Worm (Caenorhabditis elegans) whole organism, mixed stage, embryonic: Measurements from ENCODE around the gene nlp-57.

Source experiments
- M03D4.4 ChIP-seq: sonication (generic microtip); optimal IDR thresholded peaks from 2 replicates; lab custom pipeline; 2017; ENCODE audit warnings: mild to moderate bottlenecking, missing genetic modification characterization, missing compliant biosample characterization
- bed-3 ChIP-seq: fragments of 200-800 bp; sonication (Bioruptor generic); optimal IDR thresholded peaks from 3 replicates; lab custom pipeline; 2018; ENCODE audit warnings: mild to moderate bottlenecking, missing genetic modification characterization, moderate library complexity, missing compliant biosample characterization
- blmp-1 ChIP-seq: fragments of 150-350 bp; optimal IDR thresholded peaks from 2 replicates; lab custom pipeline; 2014; ENCODE audit warnings: missing biosample characterization, missing genetic modification characterization
- ceh-39 ChIP-seq: fragments of 150-350 bp; optimal IDR thresholded peaks from 2 replicates; lab custom pipeline; 2014; ENCODE audit warnings: missing biosample characterization, missing genetic modification characterization
- ceh-43 ChIP-seq: fragments of 200-800 bp; sonication (Bioruptor generic); optimal IDR thresholded peaks from 2 replicates; lab custom pipeline; 2018; ENCODE audit warnings: mild to moderate bottlenecking, missing genetic modification characterization, moderate library complexity, missing compliant biosample characterization
- ceh-83 ChIP-seq: fragments of 200-800 bp; sonication (Bioruptor generic); optimal IDR thresholded peaks from 2 replicates; lab custom pipeline; 2018; ENCODE audit warnings: mild to moderate bottlenecking, missing genetic modification characterization, missing compliant biosample characterization
- ces-1 ChIP-seq: fragments of 150-350 bp; optimal IDR thresholded peaks from 2 replicates; lab custom pipeline; 2014; ENCODE audit warnings: missing biosample characterization, missing genetic modification reagents, missing genetic modification characterization
- cnd-1 ChIP-seq: fragments of 200-800 bp; sonication (Bioruptor generic); optimal IDR thresholded peaks from 2 replicates; lab custom pipeline; 2018; ENCODE audit warnings: mild to moderate bottlenecking, missing genetic modification characterization, missing compliant biosample characterization
- drap-1 ChIP-seq: fragments of 200-800 bp; sonication (Bioruptor generic); optimal IDR thresholded peaks from 3 replicates; lab custom pipeline; 2018; ENCODE audit warnings: mild to moderate bottlenecking, missing genetic modification characterization, missing compliant biosample characterization
- elt-1 ChIP-seq: sonication (generic microtip); optimal IDR thresholded peaks from 2 replicates; lab custom pipeline; 2017; ENCODE audit warnings: missing genetic modification characterization, mild to moderate bottlenecking, missing compliant biosample characterization, antibody characterized with exemption, moderate library complexity, borderline replicate concordance; ENCODE audit not compliant: insufficient read depth
- elt-3 ChIP-seq: fragments of 150-350 bp; optimal IDR thresholded peaks from 2 replicates; lab custom pipeline; 2014; ENCODE audit warnings: missing biosample characterization, missing genetic modification characterization
- flh-1 ChIP-seq: fragments of 200-800 bp; sonication (Bioruptor generic); optimal IDR thresholded peaks from 2 replicates; lab custom pipeline; 2018; ENCODE audit warnings: mild to moderate bottlenecking, missing genetic modification characterization, moderate library complexity, missing compliant biosample characterization
- ham-2 ChIP-seq: fragments of 200-800 bp; sonication (Bioruptor generic); optimal IDR thresholded peaks from 2 replicates; lab custom pipeline; 2018; ENCODE audit warnings: mild to moderate bottlenecking, missing genetic modification characterization, missing compliant biosample characterization
- hlh-1 ChIP-seq: fragments of 150-350 bp; optimal IDR thresholded peaks from 2 replicates; lab custom pipeline; 2014; ENCODE audit warnings: missing biosample characterization, missing genetic modification reagents, missing genetic modification characterization
- lin-13 ChIP-seq: fragments of 150-350 bp; optimal IDR thresholded peaks from 2 replicates; lab custom pipeline; 2014; ENCODE audit warnings: missing biosample characterization, missing genetic modification characterization
- lin-32 ChIP-seq: fragments of 200-800 bp; sonication (Bioruptor generic); optimal IDR thresholded peaks from 2 replicates; lab custom pipeline; 2018; ENCODE audit warnings: mild to moderate bottlenecking, missing genetic modification characterization, missing compliant biosample characterization
- lsy-2 ChIP-seq: fragments of 150-350 bp; optimal IDR thresholded peaks from 2 replicates; lab custom pipeline; 2014; ENCODE audit warnings: missing biosample characterization, missing genetic modification characterization
- mab-5 ChIP-seq: fragments of 150-350 bp; optimal IDR thresholded peaks from 2 replicates; lab custom pipeline; 2014; ENCODE audit warnings: missing biosample characterization, missing genetic modification characterization
- mep-1 ChIP-seq: fragments of 150-350 bp; optimal IDR thresholded peaks from 2 replicates; lab custom pipeline; 2017; ENCODE audit warnings: missing biosample characterization, missing genetic modification reagents, missing genetic modification characterization, inconsistent platforms
- mls-2 ChIP-seq: sonication (generic microtip); optimal IDR thresholded peaks from 2 replicates; lab custom pipeline; 2016; ENCODE audit warnings: mild to moderate bottlenecking, missing genetic modification characterization, moderate library complexity, missing compliant biosample characterization
- nhr-12 ChIP-seq: fragments of 150-350 bp; optimal IDR thresholded peaks from 2 replicates; lab custom pipeline; 2014; ENCODE audit warnings: missing biosample characterization, missing genetic modification characterization
- nhr-2 ChIP-seq: fragments of 150-350 bp; optimal IDR thresholded peaks from 2 replicates; lab custom pipeline; 2014; ENCODE audit warnings: missing biosample characterization, missing genetic modification characterization
- nhr-237 ChIP-seq: fragments of 150-350 bp; optimal IDR thresholded peaks from 2 replicates; lab custom pipeline; 2014; ENCODE audit warnings: missing biosample characterization, missing genetic modification characterization
- nhr-28 ChIP-seq: fragments of 150-350 bp; optimal IDR thresholded peaks from 2 replicates; lab custom pipeline; 2014; ENCODE audit warnings: missing biosample characterization, missing genetic modification characterization
- nhr-76 ChIP-seq: sonication (generic microtip); optimal IDR thresholded peaks from 2 replicates; lab custom pipeline; 2017; ENCODE audit warnings: missing biosample characterization, missing genetic modification characterization
- pha-4 ChIP-seq: fragments of 150-350 bp; optimal IDR thresholded peaks from 2 replicates; lab custom pipeline; 2018; ENCODE audit warnings: missing biosample characterization, missing genetic modification reagents, missing genetic modification characterization
- sem-2 ChIP-seq: fragments of 200-800 bp; sonication (Bioruptor generic); optimal IDR thresholded peaks from 2 replicates; lab custom pipeline; 2018; ENCODE audit warnings: mild to moderate bottlenecking, missing genetic modification characterization, missing compliant biosample characterization
- snpc-4 ChIP-seq: fragments of 150-350 bp; optimal IDR thresholded peaks from 2 replicates; lab custom pipeline; 2014; ENCODE audit warnings: missing biosample characterization, missing genetic modification characterization
- sptf-1 ChIP-seq: sonication (generic microtip); optimal IDR thresholded peaks from 2 replicates; lab custom pipeline; 2017; ENCODE audit warnings: mild to moderate bottlenecking, missing genetic modification characterization, moderate library complexity, missing compliant biosample characterization
- tbx-8 ChIP-seq: fragments of 200-800 bp; sonication (Bioruptor generic); optimal IDR thresholded peaks from 2 replicates; lab custom pipeline; 2018; ENCODE audit warnings: mild to moderate bottlenecking, missing genetic modification characterization, moderate library complexity, missing compliant biosample characterization
- unc-120 ChIP-seq: sonication (generic microtip); optimal IDR thresholded peaks from 2 replicates; lab custom pipeline; 2017; ENCODE audit warnings: missing genetic modification characterization, missing compliant biosample characterization; ENCODE audit not compliant: poor library complexity, severe bottlenecking
- unc-39 ChIP-seq: fragments of 150-350 bp; optimal IDR thresholded peaks from 2 replicates; lab custom pipeline; 2014; ENCODE audit warnings: missing biosample characterization, missing genetic modification characterization
- unc-62 ChIP-seq: fragments of 150-350 bp; optimal IDR thresholded peaks from 2 replicates; lab custom pipeline; 2014; ENCODE audit warnings: missing biosample characterization, missing genetic modification reagents, missing genetic modification characterization
- ztf-11 ChIP-seq: fragments of 150-350 bp; optimal IDR thresholded peaks from 2 replicates; lab custom pipeline; 2014; ENCODE audit warnings: missing biosample characterization, missing genetic modification characterization

nlp-57 gene

DNA sequence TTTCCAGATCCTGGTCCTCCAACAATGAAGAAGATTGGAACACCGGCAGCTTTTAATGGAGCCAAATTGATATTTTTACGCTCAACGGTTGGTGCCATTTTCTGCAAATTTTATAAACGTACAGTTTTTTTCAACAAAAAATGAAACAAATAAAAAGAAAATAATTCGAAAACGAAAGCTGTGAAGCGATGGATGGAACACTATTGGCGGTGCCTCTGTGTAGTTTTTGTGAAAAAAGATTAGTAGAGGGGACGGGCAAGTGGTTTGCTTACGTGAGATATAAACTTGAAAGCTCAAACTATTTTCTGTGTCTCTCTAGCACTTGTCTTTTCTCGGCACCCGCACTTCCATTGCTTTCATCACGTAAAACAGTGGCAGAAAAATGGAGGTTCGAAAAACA lies 29.2 kb upstream of the nlp-57 start, which contains the start of gene F38B2.4:
Gene F38B2.4, minus strand, starts transcription at position 101 of the 400 bp plus-strand sequence.
- TF ChIP-seq elt-3 (tag; lab: Kevin White, UChicago) (no peak), sptf-1 (tag; lab: Kevin White, UChicago) (no peak), snpc-4 (tag; lab: Kevin White, UChicago) (no peak), nhr-237 (no peak), lin-13 (tag; lab: Kevin White, UChicago) (no peak), ceh-83 (GFP tag; lab: Kevin White, UChicago) (no peak), hlh-1 (tag; lab: Kevin White, UChicago) (no peak)

DNA sequence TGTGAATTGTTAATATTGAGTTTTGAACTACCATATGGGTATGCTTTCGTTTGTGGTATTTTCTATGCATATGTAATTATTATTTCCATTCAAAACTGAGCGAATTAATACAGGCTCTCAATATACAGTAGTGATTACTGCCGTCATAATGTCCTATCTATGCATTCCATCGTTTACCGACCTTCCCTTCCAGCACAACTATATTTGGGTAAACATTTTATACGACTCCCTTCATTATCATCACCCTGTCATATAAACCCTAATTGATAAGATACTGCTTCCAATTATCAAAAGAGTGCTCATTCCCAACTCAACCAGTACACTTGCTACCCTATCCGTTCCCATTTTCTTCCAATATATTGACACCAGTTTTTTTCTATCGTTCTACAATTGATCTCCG lies 26.9 kb upstream of the nlp-57 start:
- TF ChIP-seq ztf-11 (tag; lab: Kevin White, UChicago) (no peak), snpc-4 (tag; lab: Kevin White, UChicago) (no peak), nhr-76 (tag; lab: Kevin White, UChicago) (no peak), drap-1 (no peak), ceh-43 (no peak), cnd-1 (no peak), ceh-39 (tag; lab: Kevin White, UChicago) (no peak), lin-32 (GFP tag; lab: Kevin White, UChicago) (no peak), unc-62 (no peak), nhr-12 (tag; lab: Kevin White, UChicago) (no peak), M03D4.4 (tag; lab: Kevin White, UChicago) (no peak), elt-1 (tag; lab: Kevin White, UChicago) (no peak), ham-2 (GFP tag; lab: Kevin White, UChicago) (no peak), tbx-8 (GFP tag; lab: Kevin White, UChicago) (no peak), lin-13 (tag; lab: Kevin White, UChicago) (no peak), ces-1 (no peak), mep-1 (tag; lab: Kevin White, UChicago) (no peak), sem-2 (GFP tag; lab: Kevin White, UChicago) (no peak), hlh-1 (tag; lab: Kevin White, UChicago) (no peak), lsy-2 (tag; lab: Kevin White, UChicago) (no peak)
- TF ChIP-seq, all 35 proteins: peak for 0

DNA sequence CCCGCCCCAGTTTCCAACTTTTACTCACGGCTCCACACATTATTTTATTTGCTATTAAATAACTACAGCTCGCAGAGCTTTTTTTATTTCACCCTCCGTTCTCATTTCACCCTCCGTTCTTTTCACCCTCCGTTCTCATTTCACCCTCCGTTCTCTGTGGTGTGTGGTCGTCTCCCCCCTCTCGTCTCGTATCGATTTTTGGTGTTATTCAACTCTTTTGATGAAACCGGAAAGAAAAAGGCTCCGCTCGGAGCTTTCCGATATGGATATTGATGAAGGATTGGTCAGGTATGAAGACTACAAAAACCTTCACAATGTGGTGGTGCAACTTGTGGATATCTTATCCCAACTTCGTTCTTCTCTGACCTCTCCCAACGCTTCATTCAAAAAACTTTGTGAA lies 26.3 kb upstream of the nlp-57 start:
- TF ChIP-seq ztf-11 (tag; lab: Kevin White, UChicago), result no peak

DNA sequence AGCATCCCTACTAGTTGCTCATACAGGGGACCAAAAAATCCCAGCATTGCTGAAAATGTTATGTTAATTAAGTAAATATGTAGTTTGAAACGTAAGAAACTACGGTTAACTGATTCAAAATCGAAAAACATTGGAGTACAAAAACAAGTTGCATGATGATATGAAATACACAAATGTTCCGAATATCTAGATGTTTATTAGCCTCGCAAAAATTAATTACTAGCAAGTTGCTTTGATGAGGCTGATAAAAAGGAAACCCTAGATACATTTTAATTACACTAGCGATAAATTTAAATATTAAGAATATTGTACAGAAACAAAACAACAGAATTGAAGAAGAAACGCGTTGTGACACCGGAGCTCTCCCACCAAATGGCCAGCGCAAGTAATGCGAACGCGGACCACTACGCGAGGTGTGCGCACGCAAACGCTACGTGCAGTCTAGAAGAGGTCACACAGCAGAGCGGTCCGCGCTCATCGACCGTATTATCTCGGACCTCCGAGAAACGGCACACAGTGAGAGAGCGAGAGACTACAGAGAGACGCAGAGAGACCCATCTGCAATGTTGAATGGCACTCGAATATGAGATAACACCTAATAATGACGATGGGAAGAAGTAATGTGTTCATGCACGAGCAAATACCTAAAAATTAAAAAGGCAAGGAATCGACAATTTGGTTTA lies 20.0 kb upstream of the nlp-57 start, which contains the start of gene inx-2:
Gene inx-2, minus strand, starts transcription at position 51 of the 683 bp plus-strand sequence.
- peak; percentile 10 for TF ChIP-seq ztf-11 (tag; lab: Kevin White, UChicago)
- TF ChIP-seq bed-3 (GFP tag; lab: Kevin White, UChicago), result no peak
- TF ChIP-seq M03D4.4 (tag; lab: Kevin White, UChicago), result no peak
- no peak for TF ChIP-seq pha-4 (tag; lab: Kevin White, UChicago)
- TF ChIP-seq snpc-4 (tag; lab: Kevin White, UChicago), result no peak
- no peak for TF ChIP-seq mab-5 (tag; lab: Kevin White, UChicago)
- peak; percentile 26 for TF ChIP-seq cnd-1
- TF ChIP-seq nhr-2 (tag; lab: Kevin White, UChicago), result peak; percentile 78
- TF ChIP-seq mls-2 (tag; lab: Kevin White, UChicago), result peak; percentile 39
- no peak for TF ChIP-seq unc-39 (tag; lab: Kevin White, UChicago)
- TF ChIP-seq ceh-43, result no peak
- peak; percentile 12 for TF ChIP-seq mep-1 (tag; lab: Kevin White, UChicago)
- peak; percentile 48 for TF ChIP-seq ceh-39 (tag; lab: Kevin White, UChicago)
- TF ChIP-seq, all 35 proteins: peak for 6

DNA sequence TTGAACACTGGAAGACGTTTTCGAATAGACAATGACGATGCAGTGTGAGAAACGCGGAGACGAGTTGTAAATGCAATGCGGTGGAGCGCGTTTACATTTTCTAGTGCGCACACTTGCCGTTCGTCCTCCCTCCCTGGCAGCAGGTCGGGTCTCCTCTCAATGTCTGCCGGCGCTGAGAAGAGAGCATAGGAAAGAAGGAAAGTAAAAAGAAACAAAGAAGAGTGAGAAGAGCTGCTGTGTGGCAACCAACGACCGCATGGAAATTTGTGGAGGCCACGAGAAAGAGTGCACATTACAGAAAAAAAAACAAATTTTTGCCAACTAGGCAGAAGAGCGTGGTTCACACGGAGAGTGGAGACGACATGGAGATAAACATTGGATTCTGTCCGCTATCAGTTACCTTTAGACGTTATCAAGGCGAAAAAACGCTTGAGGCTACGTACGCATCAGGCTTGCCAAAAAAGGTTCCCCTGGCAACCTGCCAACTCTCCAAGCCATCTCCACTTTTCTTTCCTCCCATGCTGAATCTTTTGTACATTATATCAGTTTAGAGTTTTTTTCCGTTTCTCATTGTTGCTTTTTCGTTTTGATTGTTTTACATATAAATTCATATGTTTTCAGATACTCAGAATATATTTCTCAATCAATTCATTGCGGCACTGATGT lies 17.1 kb upstream of the nlp-57 start, which contains the start of the genes snrp-40.1 and F08G12.3:
Gene snrp-40.1, minus strand, starts transcription at position 143 of the 666 bp plus-strand sequence.
Gene F08G12.3, plus strand, starts transcription at position 616 of the 666 bp plus-strand sequence.
- TF ChIP-seq lin-32 (GFP tag; lab: Kevin White, UChicago), result no peak
- TF ChIP-seq nhr-28 (tag; lab: Kevin White, UChicago), result no peak
- TF ChIP-seq drap-1, result peak; percentile 56
- no peak for TF ChIP-seq ceh-43
- TF ChIP-seq blmp-1, result no peak
- no peak for TF ChIP-seq flh-1 (GFP tag; lab: Kevin White, UChicago)
- peak; percentile 52 for TF ChIP-seq pha-4 (tag; lab: Kevin White, UChicago)
- no peak for TF ChIP-seq nhr-12 (tag; lab: Kevin White, UChicago)
- TF ChIP-seq sptf-1 (tag; lab: Kevin White, UChicago), result peak; percentile 66
- TF ChIP-seq bed-3 (GFP tag; lab: Kevin White, UChicago), result no peak
- TF ChIP-seq nhr-237, result no peak
- no peak for TF ChIP-seq snpc-4 (tag; lab: Kevin White, UChicago)
- no peak for TF ChIP-seq sem-2 (GFP tag; lab: Kevin White, UChicago)
- TF ChIP-seq unc-120 (tag; lab: Kevin White, UChicago), result peak; percentile 15
- TF ChIP-seq nhr-76 (tag; lab: Kevin White, UChicago), result no peak
- TF ChIP-seq ztf-11 (tag; lab: Kevin White, UChicago), result peak; percentile 49
- TF ChIP-seq unc-62, result peak; percentile 13
- TF ChIP-seq elt-1 (tag; lab: Kevin White, UChicago), result no peak
- peak; percentile 72 for TF ChIP-seq M03D4.4 (tag; lab: Kevin White, UChicago)
- TF ChIP-seq unc-39 (tag; lab: Kevin White, UChicago), result peak; percentile 15
- no peak for TF ChIP-seq ceh-39 (tag; lab: Kevin White, UChicago)
- TF ChIP-seq ces-1, result peak; percentile 46
- TF ChIP-seq elt-3 (tag; lab: Kevin White, UChicago), result no peak
- peak; percentile 48 for TF ChIP-seq lsy-2 (tag; lab: Kevin White, UChicago)
- peak; percentile 73 for TF ChIP-seq hlh-1 (tag; lab: Kevin White, UChicago)
- peak; percentile 29 for TF ChIP-seq cnd-1
- TF ChIP-seq mls-2 (tag; lab: Kevin White, UChicago), result peak; percentile 48
- no peak for TF ChIP-seq ham-2 (GFP tag; lab: Kevin White, UChicago)
- no peak for TF ChIP-seq lin-13 (tag; lab: Kevin White, UChicago)
- TF ChIP-seq mab-5 (tag; lab: Kevin White, UChicago), result no peak
